Worm (Caenorhabditis elegans): Measurements from ENCODE around the gene thn-5.
A peak's percentile ranks its signal among the peaks of the same experiment; 100 is the strongest.
"Not testable (repeated sequence)": the region's sequence is repeated elsewhere in the genome, so short reads cannot be mapped to it uniquely, and the experiment has no call there.

The thn-5 gene

DNA sequence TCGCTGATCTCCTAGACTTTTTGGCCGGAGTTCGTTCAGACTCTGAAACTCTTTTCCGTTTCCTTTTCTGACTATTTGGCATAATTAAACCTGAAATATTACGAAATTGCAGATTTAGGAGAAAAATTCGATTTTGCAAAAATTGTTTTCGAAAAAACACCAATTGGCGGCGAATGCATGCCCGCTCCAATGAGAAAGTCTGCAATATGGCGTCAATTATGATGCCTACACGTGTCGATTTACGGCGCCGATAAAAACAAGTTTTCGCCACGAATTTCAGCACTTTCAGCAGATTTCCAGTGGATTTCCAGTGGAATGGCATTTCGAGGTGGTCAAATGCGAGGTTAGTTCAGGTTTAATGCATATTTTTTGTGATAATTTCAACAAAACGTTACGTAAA lies 21.2 kb upstream of the thn-5 start, which contains the start of the genes Y59E9AL.36 and nbet-1:
Gene Y59E9AL.36, minus strand, starts transcription at position 92 of the 400 bp plus-strand sequence.
Gene nbet-1, plus strand, starts transcription at position 112 of the 400 bp plus-strand sequence.
- peak; percentile 73 for TF ChIP-seq lin-13 (tag; optimal IDR thresholded peaks at IDR 0.05)
- no peak for TF ChIP-seq nhr-12 (tag; optimal IDR thresholded peaks at IDR 0.05)
- peak; percentile 8 for TF ChIP-seq unc-120 (tag; optimal IDR thresholded peaks at IDR 0.05; ENCODE audit: poor library complexity, severe bottlenecking)
- peak; percentile 76 for TF ChIP-seq ces-1 (GFP tag; optimal IDR thresholded peaks at IDR 0.05)
- TF ChIP-seq lsy-2 (tag; optimal IDR thresholded peaks at IDR 0.05) = peak; percentile 70
- TF ChIP-seq mep-1 (tag; optimal IDR thresholded peaks at IDR 0.05) = peak; percentile 57
- peak; percentile 50 for TF ChIP-seq ceh-39 (tag; optimal IDR thresholded peaks at IDR 0.05)
- no peak for TF ChIP-seq flh-1 (GFP tag; optimal IDR thresholded peaks at IDR 0.05)
- peak; percentile 55 for TF ChIP-seq hlh-1 (tag; optimal IDR thresholded peaks at IDR 0.05)
- TF ChIP-seq pha-4 (tag; optimal IDR thresholded peaks at IDR 0.05) = peak; percentile 51
- TF ChIP-seq M03D4.4 (tag; optimal IDR thresholded peaks at IDR 0.05) = peak; percentile 13
- peak; percentile 84 for TF ChIP-seq nhr-237 (tag; optimal IDR thresholded peaks at IDR 0.05)
- no peak for TF ChIP-seq nhr-76 (tag; optimal IDR thresholded peaks at IDR 0.05)

DNA sequence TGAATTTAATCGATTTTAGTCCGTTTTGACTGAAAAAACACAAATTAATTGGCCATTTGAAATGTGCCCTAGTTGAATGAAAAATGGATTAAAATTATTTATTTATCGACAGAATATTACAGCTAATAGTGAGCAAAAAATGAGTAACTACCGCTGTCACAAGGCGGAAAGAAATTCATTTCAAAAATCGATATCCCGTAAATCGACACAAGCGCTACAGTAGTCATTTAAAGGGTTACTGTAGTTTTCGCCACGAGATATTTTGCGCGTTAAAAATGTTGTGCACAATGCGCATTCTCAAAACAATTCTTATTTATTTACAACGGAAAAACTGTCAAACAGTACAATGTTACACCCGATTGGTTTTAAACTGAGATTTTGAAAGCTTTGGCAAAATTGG lies 20.0 kb upstream of the thn-5 start:
- no peak for TF ChIP-seq elt-3 (tag; optimal IDR thresholded peaks at IDR 0.05)
- no peak for TF ChIP-seq lin-32 (GFP tag; optimal IDR thresholded peaks at IDR 0.05)
- TF ChIP-seq lsy-2 (tag; optimal IDR thresholded peaks at IDR 0.05) = no peak
- no peak for TF ChIP-seq ceh-39 (tag; optimal IDR thresholded peaks at IDR 0.05)
- no peak for TF ChIP-seq blmp-1 (tag; optimal IDR thresholded peaks at IDR 0.05)
- no peak for TF ChIP-seq nhr-2 (tag; optimal IDR thresholded peaks at IDR 0.05)
- no peak for TF ChIP-seq ces-1 (GFP tag; optimal IDR thresholded peaks at IDR 0.05)
- TF ChIP-seq sem-2 (GFP tag; optimal IDR thresholded peaks at IDR 0.05) = no peak
- TF ChIP-seq tbx-8 (GFP tag; optimal IDR thresholded peaks at IDR 0.05) = no peak
- no peak for TF ChIP-seq mep-1 (tag; optimal IDR thresholded peaks at IDR 0.05)
- TF ChIP-seq unc-39 (tag; optimal IDR thresholded peaks at IDR 0.05) = no peak
- TF ChIP-seq snpc-4 (tag; optimal IDR thresholded peaks at IDR 0.05) = no peak
- no peak for TF ChIP-seq flh-1 (GFP tag; optimal IDR thresholded peaks at IDR 0.05)
- no peak for TF ChIP-seq bed-3 (GFP tag; optimal IDR thresholded peaks at IDR 0.05)
- TF ChIP-seq mls-2 (tag; optimal IDR thresholded peaks at IDR 0.05) = no peak
- no peak for TF ChIP-seq nhr-28 (tag; optimal IDR thresholded peaks at IDR 0.05)
- TF ChIP-seq ceh-83 (GFP tag; optimal IDR thresholded peaks at IDR 0.05) = no peak

DNA sequence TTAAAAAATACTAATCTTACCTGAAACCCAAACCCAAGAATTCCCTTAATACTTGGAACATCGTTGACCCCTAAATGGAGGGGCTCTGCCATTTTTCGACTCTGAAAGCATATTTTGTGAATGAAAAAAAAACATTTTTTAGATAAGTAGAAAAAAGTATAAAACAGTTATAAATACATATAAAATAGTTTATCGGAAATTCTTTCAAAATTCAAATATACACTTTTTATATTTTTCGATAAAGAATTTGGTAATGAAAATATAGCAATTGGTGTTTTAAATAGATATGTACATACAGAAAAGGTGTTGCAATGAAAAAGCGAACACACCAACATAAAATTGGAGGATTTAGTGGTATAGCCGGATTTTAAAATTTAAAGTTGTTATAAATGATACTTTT lies 15.5 kb upstream of the thn-5 start, which contains the start of gene Y59E9AL.4:
Gene Y59E9AL.4, minus strand, starts transcription at position 101 of the 400 bp plus-strand sequence.
- TF ChIP-seq pha-4 (tag; optimal IDR thresholded peaks at IDR 0.05) (no peak), lin-13 (tag; optimal IDR thresholded peaks at IDR 0.05) (no peak), tbx-8 (GFP tag; optimal IDR thresholded peaks at IDR 0.05) (no peak), sem-2 (GFP tag; optimal IDR thresholded peaks at IDR 0.05) (no peak), cnd-1 (tag; optimal IDR thresholded peaks at IDR 0.05) (no peak), sptf-1 (tag; optimal IDR thresholded peaks at IDR 0.05) (no peak), lsy-2 (tag; optimal IDR thresholded peaks at IDR 0.05) (no peak), flh-1 (GFP tag; optimal IDR thresholded peaks at IDR 0.05) (no peak), bed-3 (GFP tag; optimal IDR thresholded peaks at IDR 0.05) (no peak)

DNA sequence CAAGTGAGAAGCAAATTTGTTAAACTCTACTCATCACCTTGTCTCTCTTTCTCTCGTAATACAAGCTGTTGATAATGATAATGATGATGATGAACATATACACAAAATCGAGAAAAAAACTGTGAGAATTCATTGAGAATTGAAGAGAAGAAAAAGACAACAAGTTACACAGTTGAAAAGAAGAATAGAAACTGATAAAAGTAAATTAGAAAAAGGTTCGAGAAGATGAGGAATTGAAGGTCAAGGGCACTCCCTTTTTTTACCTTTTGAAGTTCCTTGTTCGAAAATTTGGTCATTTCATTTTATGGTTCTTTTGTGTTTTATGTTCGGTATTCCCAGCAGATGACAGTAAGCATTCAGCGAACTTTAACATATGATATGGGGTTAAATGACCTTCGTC lies 14.3 kb upstream of the thn-5 start:
- no peak for TF ChIP-seq cnd-1 (tag; optimal IDR thresholded peaks at IDR 0.05)
- TF ChIP-seq nhr-2 (tag; optimal IDR thresholded peaks at IDR 0.05) = no peak
- no peak for TF ChIP-seq lin-13 (tag; optimal IDR thresholded peaks at IDR 0.05)
- TF ChIP-seq snpc-4 (tag; optimal IDR thresholded peaks at IDR 0.05) = no peak
- no peak for TF ChIP-seq ztf-11 (tag; optimal IDR thresholded peaks at IDR 0.05)
- no peak for TF ChIP-seq ceh-83 (GFP tag; optimal IDR thresholded peaks at IDR 0.05)
- no peak for TF ChIP-seq unc-62 (GFP tag; optimal IDR thresholded peaks at IDR 0.05)
- no peak for TF ChIP-seq ceh-39 (tag; optimal IDR thresholded peaks at IDR 0.05)
- TF ChIP-seq sem-2 (GFP tag; optimal IDR thresholded peaks at IDR 0.05) = no peak
- no peak for TF ChIP-seq elt-3 (tag; optimal IDR thresholded peaks at IDR 0.05)
- TF ChIP-seq mab-5 (tag; optimal IDR thresholded peaks at IDR 0.05) = no peak
- TF ChIP-seq M03D4.4 (tag; optimal IDR thresholded peaks at IDR 0.05) = no peak
- TF ChIP-seq lsy-2 (tag; optimal IDR thresholded peaks at IDR 0.05) = no peak
- no peak for TF ChIP-seq unc-120 (tag; optimal IDR thresholded peaks at IDR 0.05; ENCODE audit: poor library complexity, severe bottlenecking)
- no peak for TF ChIP-seq nhr-12 (tag; optimal IDR thresholded peaks at IDR 0.05)
- no peak for TF ChIP-seq nhr-76 (tag; optimal IDR thresholded peaks at IDR 0.05)

DNA sequence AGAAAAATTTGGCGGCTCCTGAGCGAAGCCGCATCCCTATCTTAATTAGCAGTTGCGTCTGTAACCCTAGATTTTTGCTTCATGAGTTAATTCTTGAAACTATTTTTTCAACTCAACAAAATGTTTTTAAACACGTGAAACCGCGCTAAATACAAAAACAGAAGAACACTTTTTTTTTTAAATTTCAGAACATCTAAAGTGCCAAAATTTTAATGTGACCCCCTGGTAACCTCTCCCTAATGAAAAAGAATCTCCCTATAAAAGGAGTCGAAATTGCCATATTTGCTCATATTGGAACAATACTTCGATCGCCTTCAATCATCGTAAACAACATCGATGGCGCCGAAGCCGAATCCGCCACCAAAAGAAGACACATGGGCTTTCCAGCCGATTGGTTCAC lies 12.1 kb upstream of the thn-5 start, which contains the start of gene nsph-4.2:
Gene nsph-4.2, plus strand, starts transcription at position 301 of the 400 bp plus-strand sequence.
- not testable (repeated sequence) for TF ChIP-seq hlh-1 (tag; optimal IDR thresholded peaks at IDR 0.05); flh-1 (GFP tag; optimal IDR thresholded peaks at IDR 0.05); nhr-2 (tag; optimal IDR thresholded peaks at IDR 0.05)
